Worm (Caenorhabditis elegans): ENCODE data around the gene F46H6.5.

The F46H6.5 gene

DNA sequence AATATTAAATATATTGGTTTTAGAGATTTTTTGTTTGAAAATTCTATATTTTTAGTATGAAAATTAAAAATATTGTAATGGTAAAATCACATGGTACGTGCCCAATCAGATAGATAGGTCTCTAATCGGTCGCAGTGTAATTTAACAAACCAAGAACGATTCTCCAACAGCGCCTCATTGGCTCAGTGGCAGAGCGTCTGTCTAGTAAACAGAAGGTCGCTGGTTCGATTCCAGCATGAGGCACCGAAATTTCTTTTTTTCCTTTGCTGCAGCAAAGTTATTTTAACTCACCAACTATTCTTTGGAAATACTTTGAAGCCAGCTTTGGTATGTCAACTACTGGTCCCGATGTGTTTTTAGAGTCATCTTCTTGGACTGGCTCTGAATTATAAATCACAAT, 47.2 kb downstream of the F46H6.5 start (continued):
- TF ChIP-seq attf-6 (GFP tag; IDR thresholded peaks at IDR 0.05) (0 out of 2 replicates have a peak, but pooled peaks have one; percentile 40), egl-18 (GFP tag; IDR thresholded peaks at IDR 0.05) (no peak), F52B5.7 (tag; optimal IDR thresholded peaks at IDR 0.05) (peak; percentile 20), nfyb-1 (GFP tag; IDR thresholded peaks at IDR 0.05) (peak; percentile 43; the same call in 1 of the 2 replicates), F49E8.2 (tag; optimal IDR thresholded peaks at IDR 0.05; ENCODE audit: insufficient read depth) (no peak), C06A6.2 (GFP tag; conservative IDR thresholded peaks at IDR 0.05) (no peak), ztf-28 (GFP tag; IDR thresholded peaks at IDR 0.05) (no peak; the same call in 1 of the 2 replicates), mxl-1 (tag; optimal IDR thresholded peaks at IDR 0.05) (no peak), ztf-18 (tag; optimal IDR thresholded peaks at IDR 0.05) (peak; percentile 49), zfh-2 (GFP tag; conservative IDR thresholded peaks at IDR 0.05) (no peak), ama-1 (optimal IDR thresholded peaks at IDR 0.05) (no peak), ama-1 (GFP tag; optimal IDR thresholded peaks at IDR 0.05) (peak; percentile 30 to 57), akir-1 (GFP tag; optimal IDR thresholded peaks at IDR 0.05) (no peak), nhr-120 (GFP tag; IDR thresholded peaks at IDR 0.05) (no peak), ztf-22 (GFP tag; optimal IDR thresholded peaks at IDR 0.05) (no peak), die-1 (tag; optimal IDR thresholded peaks at IDR 0.05) (peak; percentile 85), gei-17 (GFP tag; optimal IDR thresholded peaks at IDR 0.05) (no peak), let-607 (tag; optimal IDR thresholded peaks at IDR 0.05) (no peak), ets-4 (GFP tag; optimal IDR thresholded peaks at IDR 0.05) (no peak), F57C9.4 (tag; optimal IDR thresholded peaks at IDR 0.05) (no peak), ceh-58 (GFP tag; IDR thresholded peaks at IDR 0.05) (no peak), dpff-1 (tag; optimal IDR thresholded peaks at IDR 0.05) (peak; percentile 2), K11D2.4 (GFP tag; IDR thresholded peaks at IDR 0.05) (no peak), snpc-4 (GFP tag; optimal IDR thresholded peaks at IDR 0.05) (peak; percentile 59), snpc-4 (tag; optimal IDR thresholded peaks at IDR 0.05) (peak in 3 of 4 experiments; percentile 23 to 81 (median 68)), xnd-1 (tag; optimal IDR thresholded peaks at IDR 0.05) (no peak), hlh-12 (tag; optimal IDR thresholded peaks at IDR 0.05) (peak; percentile 39), attf-3 (GFP tag; conservative IDR thresholded peaks at IDR 0.05) (no peak), T07F8.4 (tag; optimal IDR thresholded peaks at IDR 0.05) (peak; percentile 30), K12H6.12 (tag; optimal IDR thresholded peaks at IDR 0.05) (no peak), somi-1 (GFP tag; optimal IDR thresholded peaks at IDR 0.05) (peak; percentile 29), hmg-20 (GFP tag; IDR thresholded peaks at IDR 0.05) (peak; percentile 61; the same call in 1 of the 2 replicates), lsl-1 (GFP tag; optimal IDR thresholded peaks at IDR 0.05) (no peak), pbrm-1 (GFP tag; IDR thresholded peaks at IDR 0.05) (peak; percentile 81), D2030.7 (GFP tag; IDR thresholded peaks at IDR 0.05) (peak; percentile 77), aptf-3 (GFP tag; IDR thresholded peaks at IDR 0.05) (no peak), rec-8 (tag; optimal IDR thresholded peaks at IDR 0.05) (peak in 1 of 2 experiments; percentile 64), F33H1.4 (GFP tag; IDR thresholded peaks at IDR 0.05) (no peak), unc-130 (GFP tag; optimal IDR thresholded peaks at IDR 0.05) (peak; percentile 1), athp-1 (tag; optimal IDR thresholded peaks at IDR 0.05) (peak; percentile 46), attf-5 (GFP tag; optimal IDR thresholded peaks at IDR 0.05) (peak; percentile 36), mel-28 (tag; optimal IDR thresholded peaks at IDR 0.05; ENCODE audit: borderline replicate concordance) (no peak)

Data from whole organism, young adult.